Fruit fly (Drosophila melanogaster) whole organism, embryonic: Measurements from ENCODE around the gene trem.

Experiments used
- Ada2b ChIP-seq: fragments of 200-800 bp; sonication (Bioruptor generic); IDR thresholded peaks from 2 replicates; pipeline ENCODE4 v1.3.6; 2022; ENCODE audit warnings: missing biosample characterization, missing genetic modification characterization
- Antp ChIP-seq: fragments of 200-800 bp; sonication (Bioruptor generic); optimal IDR thresholded peaks from 3 replicates; lab custom pipeline; 2016; ENCODE audit warnings: missing biosample characterization, missing genetic modification characterization
- B-H2 ChIP-seq: fragments of 200-800 bp; sonication (Bioruptor generic); optimal IDR thresholded peaks from 2 replicates; lab custom pipeline; 2018; ENCODE audit warnings: missing biosample characterization, mild to moderate bottlenecking, missing genetic modification characterization
- BEAF-32 ChIP-seq: fragments of 200-800 bp; sonication (Bioruptor generic); optimal IDR thresholded peaks from 3 replicates; lab custom pipeline; 2017; ENCODE audit warnings: missing biosample characterization, missing genetic modification characterization, mild to moderate bottlenecking, moderate library complexity, missing genetic modification reagents
- C15 ChIP-seq: fragments of 200-800 bp; sonication (Bioruptor generic); IDR thresholded peaks from 3 replicates; pipeline ENCODE4 v1.3.6; 2022; ENCODE audit warnings: missing biosample characterization, missing genetic modification characterization
- CG10209 ChIP-seq: fragments of 200-800 bp; sonication (Bioruptor generic); optimal IDR thresholded peaks from 3 replicates; lab custom pipeline; 2017; ENCODE audit warnings: missing biosample characterization, mild to moderate bottlenecking, missing genetic modification characterization, missing genetic modification reagents
- CG10267 ChIP-seq: fragments of 200-800 bp; sonication (Bioruptor generic); optimal IDR thresholded peaks from 2 replicates; lab custom pipeline; 2018; ENCODE audit warnings: missing biosample characterization, mild to moderate bottlenecking, missing genetic modification characterization, moderate library complexity
- CG10366 ChIP-seq: fragments of 200-800 bp; sonication (Bioruptor generic); IDR thresholded peaks from 2 replicates; pipeline ENCODE4 v1.3.6; 2022; ENCODE audit warnings: missing biosample characterization, missing genetic modification characterization
- CG10654 ChIP-seq: fragments of 200-800 bp; sonication (Bioruptor generic); optimal IDR thresholded peaks from 2 replicates; lab custom pipeline; 2016; ENCODE audit warnings: missing biosample characterization, missing genetic modification characterization
- CG12104 ChIP-seq: fragments of 200-800 bp; sonication (Bioruptor generic); optimal IDR thresholded peaks from 3 replicates; lab custom pipeline; 2016; ENCODE audit warnings: missing biosample characterization, missing genetic modification characterization
- CG13287 ChIP-seq: fragments of 200-800 bp; sonication (Bioruptor generic); IDR thresholded peaks from 2 replicates; pipeline ENCODE4 v1.3.6; 2022; ENCODE audit warnings: missing biosample characterization, missing genetic modification characterization; ENCODE audit not compliant: partially characterized antibody
- CG14014 ChIP-seq: fragments of 200-800 bp; sonication (Bioruptor generic); IDR thresholded peaks from 2 replicates; pipeline ENCODE4 v1.3.6; 2022; ENCODE audit warnings: missing biosample characterization, missing genetic modification characterization
- CG15269 ChIP-seq: fragments of 200-800 bp; sonication (Bioruptor generic); optimal IDR thresholded peaks from 2 replicates; lab custom pipeline; 2018; ENCODE audit warnings: missing biosample characterization, mild to moderate bottlenecking, missing genetic modification characterization, moderate library complexity
- CG17568 ChIP-seq: fragments of 200-800 bp; sonication (Bioruptor generic); optimal IDR thresholded peaks from 2 replicates; lab custom pipeline; 2018; ENCODE audit warnings: missing biosample characterization, mild to moderate bottlenecking, missing genetic modification characterization, moderate library complexity
- CG2712 ChIP-seq: fragments of 200-800 bp; optimal IDR thresholded peaks from 3 replicates; lab custom pipeline; 2019; ENCODE audit warnings: missing biosample characterization, mild to moderate bottlenecking, missing genetic modification characterization, moderate library complexity
- CG34422 ChIP-seq: fragments of 200-800 bp; sonication (Bioruptor generic); IDR thresholded peaks from 3 replicates; pipeline ENCODE4 v1.3.6; 2022; ENCODE audit warnings: missing biosample characterization, missing genetic modification characterization
- CG3847 ChIP-seq: fragments of 200-800 bp; sonication (Bioruptor generic); IDR thresholded peaks from 2 replicates; pipeline ENCODE4 v1.3.6; 2022; ENCODE audit warnings: missing biosample characterization, missing genetic modification characterization
- CG4424 ChIP-seq: fragments of 200-800 bp; sonication (Bioruptor generic); optimal IDR thresholded peaks from 3 replicates; lab custom pipeline; 2016; ENCODE audit warnings: missing biosample characterization, missing genetic modification characterization
- CG6813 ChIP-seq: fragments of 200-800 bp; sonication (Bioruptor generic); optimal IDR thresholded peaks from 2 replicates; lab custom pipeline; 2017; ENCODE audit warnings: missing biosample characterization, missing genetic modification characterization, mild to moderate bottlenecking, moderate library complexity, missing genetic modification reagents
- CG6854 ChIP-seq: fragments of 200-800 bp; sonication (Bioruptor generic); optimal IDR thresholded peaks from 3 replicates; lab custom pipeline; 2017; ENCODE audit warnings: missing biosample characterization, mild to moderate bottlenecking, missing genetic modification characterization
- CG7839 ChIP-seq: fragments of 200-800 bp; sonication (Bioruptor generic); optimal IDR thresholded peaks from 3 replicates; lab custom pipeline; 2018; ENCODE audit warnings: missing biosample characterization, mild to moderate bottlenecking, missing genetic modification characterization, moderate library complexity
- CG8290 ChIP-seq, 3 experiments: fragments of 200-800 bp; sonication (Bioruptor generic); optimal IDR thresholded peaks; 2 replicates each; lab custom pipeline; 2016 to 2019; ENCODE audit warnings: missing biosample characterization in 3 of 3, missing genetic modification characterization in 3 of 3, mild to moderate bottlenecking in 2 of 3, moderate library complexity in 1 of 3
- CG8388 ChIP-seq: fragments of 200-800 bp; sonication (Bioruptor generic); optimal IDR thresholded peaks from 2 replicates; lab custom pipeline; 2019; ENCODE audit warnings: missing biosample characterization, mild to moderate bottlenecking, missing genetic modification characterization, moderate library complexity
- CG9609 ChIP-seq: fragments of 200-800 bp; sonication (Bioruptor generic); optimal IDR thresholded peaks from 3 replicates; lab custom pipeline; 2016; ENCODE audit warnings: missing biosample characterization, missing genetic modification characterization
- Dp ChIP-seq: fragments of 200-800 bp; sonication (Bioruptor generic); optimal IDR thresholded peaks from 2 replicates; lab custom pipeline; 2018; ENCODE audit warnings: missing biosample characterization, mild to moderate bottlenecking, missing genetic modification characterization, moderate library complexity
- E2f2 ChIP-seq: fragments of 200-800 bp; sonication (Bioruptor generic); IDR thresholded peaks from 2 replicates; pipeline ENCODE4 v1.3.6; 2022; ENCODE audit warnings: missing biosample characterization, missing genetic modification characterization
- Ets65A ChIP-seq: fragments of 200-800 bp; sonication (Bioruptor generic); peaks from one replicate; lab custom pipeline; 2016; ENCODE audit warnings: missing biosample characterization, missing genetic modification characterization
- Hr3 ChIP-seq: fragments of 200-800 bp; sonication (Bioruptor generic); optimal IDR thresholded peaks from 3 replicates; lab custom pipeline; 2016; ENCODE audit warnings: missing biosample characterization, missing genetic modification characterization
- Hr39 ChIP-seq: fragments of >200 bp; optimal IDR thresholded peaks from 2 replicates; lab custom pipeline; 2017
- Max ChIP-seq: fragments of 200-800 bp; sonication (Bioruptor generic); optimal IDR thresholded peaks from 2 replicates; lab custom pipeline; 2016; ENCODE audit warnings: missing biosample characterization, mild to moderate bottlenecking, missing genetic modification characterization
- Myb ChIP-seq: fragments of 200-800 bp; sonication (Bioruptor generic); optimal IDR thresholded peaks from 2 replicates; lab custom pipeline; 2016; ENCODE audit warnings: missing biosample characterization, missing genetic modification characterization
- NfI ChIP-seq: fragments of 200-800 bp; sonication (Bioruptor generic); optimal IDR thresholded peaks from 3 replicates; lab custom pipeline; 2018; ENCODE audit warnings: missing biosample characterization, mild to moderate bottlenecking, missing genetic modification characterization, moderate library complexity
- Sin3A ChIP-seq: fragments of >200 bp; optimal IDR thresholded peaks from 2 replicates; lab custom pipeline; 2018
- Sry-δ ChIP-seq: fragments of 200-800 bp; sonication (Bioruptor generic); optimal IDR thresholded peaks from 2 replicates; lab custom pipeline; 2016; ENCODE audit warnings: missing biosample characterization, missing genetic modification characterization
- al ChIP-seq: fragments of 200-800 bp; sonication (Bioruptor generic); IDR thresholded peaks from 2 replicates; pipeline ENCODE4 v1.3.6; 2022; ENCODE audit warnings: missing biosample characterization, missing genetic modification characterization
- amos ChIP-seq: fragments of 200-800 bp; sonication (Bioruptor generic); IDR thresholded peaks from 2 replicates; pipeline ENCODE4 v1.3.6; 2022; ENCODE audit warnings: missing biosample characterization, missing genetic modification characterization; ENCODE audit not compliant: partially characterized antibody
- bigmax ChIP-seq: fragments of 200-800 bp; sonication (Bioruptor generic); optimal IDR thresholded peaks from 2 replicates; lab custom pipeline; 2018; ENCODE audit warnings: missing biosample characterization, mild to moderate bottlenecking, missing genetic modification characterization
- cas ChIP-seq: fragments of 200-800 bp; sonication (Bioruptor generic); IDR thresholded peaks from 2 replicates; pipeline ENCODE4 v1.3.6; 2022; ENCODE audit warnings: missing biosample characterization, missing genetic modification characterization
- disco-r ChIP-seq: fragments of 200-800 bp; sonication (Bioruptor generic); optimal IDR thresholded peaks from 2 replicates; lab custom pipeline; 2016; ENCODE audit warnings: missing biosample characterization, missing genetic modification characterization
- fd3F ChIP-seq: fragments of 200-800 bp; sonication (Bioruptor generic); optimal IDR thresholded peaks from 2 replicates; lab custom pipeline; 2018; ENCODE audit warnings: missing biosample characterization, mild to moderate bottlenecking, missing genetic modification characterization, moderate library complexity
- gem ChIP-seq: fragments of 200-800 bp; sonication (Bioruptor generic); optimal IDR thresholded peaks from 2 replicates; lab custom pipeline; 2019; ENCODE audit warnings: missing biosample characterization, mild to moderate bottlenecking, missing genetic modification characterization, moderate library complexity
- gfzf ChIP-seq: fragments of 200-800 bp; sonication (Bioruptor generic); optimal IDR thresholded peaks from 2 replicates; lab custom pipeline; 2016; ENCODE audit warnings: missing biosample characterization, mild to moderate bottlenecking, missing genetic modification characterization, moderate library complexity
- nmo ChIP-seq: fragments of 200-800 bp; sonication (Bioruptor generic); optimal IDR thresholded peaks from 2 replicates; lab custom pipeline; 2018; ENCODE audit warnings: missing biosample characterization, mild to moderate bottlenecking, missing genetic modification characterization, moderate library complexity
- peb ChIP-seq: fragments of 200-800 bp; sonication (Bioruptor generic); IDR thresholded peaks from 2 replicates; pipeline ENCODE4 v1.3.6; 2022; ENCODE audit warnings: missing biosample characterization, missing genetic modification characterization
- phol ChIP-seq: fragments of 200-800 bp; sonication (Bioruptor generic); optimal IDR thresholded peaks from 3 replicates; lab custom pipeline; 2018; ENCODE audit warnings: missing biosample characterization, mild to moderate bottlenecking, missing genetic modification characterization, moderate library complexity
- psq ChIP-seq: fragments of 200-800 bp; sonication (Bioruptor generic); optimal IDR thresholded peaks from 2 replicates; lab custom pipeline; 2017; ENCODE audit warnings: missing biosample characterization, missing genetic modification characterization
- pzg ChIP-seq: fragments of 200-800 bp; sonication (Bioruptor generic); optimal IDR thresholded peaks from 3 replicates; lab custom pipeline; 2018; ENCODE audit warnings: missing biosample characterization, mild to moderate bottlenecking, missing genetic modification characterization, moderate library complexity
- seq ChIP-seq: fragments of 200-800 bp; sonication (Bioruptor generic); IDR thresholded peaks from 2 replicates; pipeline ENCODE4 v1.3.6; 2022; ENCODE audit warnings: missing biosample characterization, missing genetic modification characterization
- sim ChIP-seq: fragments of 200-800 bp; sonication (Bioruptor generic); IDR thresholded peaks from 2 replicates; pipeline ENCODE4 v1.3.6; 2022; ENCODE audit warnings: missing biosample characterization, missing genetic modification characterization
- tna ChIP-seq: fragments of 200-800 bp; sonication (Bioruptor generic); IDR thresholded peaks from 2 replicates; pipeline ENCODE4 v1.3.6; 2022; ENCODE audit warnings: missing biosample characterization, missing genetic modification characterization; ENCODE audit not compliant: partially characterized antibody
- unc-4 ChIP-seq: fragments of 200-800 bp; sonication (Bioruptor generic); IDR thresholded peaks from 2 replicates; pipeline ENCODE4 v1.3.6; 2022; ENCODE audit warnings: missing biosample characterization, missing genetic modification characterization; ENCODE audit not compliant: partially characterized antibody

The trem gene

dm6 chr3R:20057501-20057900, 26.4 kb upstream of the trem start, which contains the start of gene mdlc (continued):
- no peak for TF ChIP-seq Max (GFP tag; lab: Kevin White, UChicago)
- TF ChIP-seq CG12104 (GFP tag; lab: Kevin White, UChicago) = peak; percentile 2
- no peak for TF ChIP-seq Myb
- no peak for TF ChIP-seq CG10366
- peak; percentile 41 for TF ChIP-seq gem (tag; lab: Kevin White, UChicago)
- no peak for TF ChIP-seq peb (GFP tag; lab: Robert Waterston, UW)
- TF ChIP-seq CG34422 (GFP tag; lab: Robert Waterston, UW) = peak; percentile 78; the same call in 1 of the 3 replicates
- no peak for TF ChIP-seq CG8388
- TF ChIP-seq CG14014 = no peak
- TF ChIP-seq psq = no peak
- TF ChIP-seq CG7839 (tag; lab: Kevin White, UChicago) = peak; percentile 15
- TF ChIP-seq CG10267 (tag; lab: Kevin White, UChicago) = peak; percentile 15
- no peak for TF ChIP-seq B-H2 (GFP tag; lab: Kevin White, UChicago)
- TF ChIP-seq CG9609 (GFP tag; lab: Kevin White, UChicago) = no peak
- TF ChIP-seq sim = no peak
- peak; percentile 38 for TF ChIP-seq pzg (GFP tag; lab: Kevin White, UChicago)
- TF ChIP-seq E2f2 (GFP tag; lab: Robert Waterston, UW) = peak; percentile 64
- peak; percentile 84 for TF ChIP-seq Ets65A
- peak; percentile 77 for TF ChIP-seq Sry-δ (GFP tag; lab: Kevin White, UChicago)
- no peak for TF ChIP-seq Ada2b (GFP tag; lab: Robert Waterston, UW)
- peak; percentile 8 for TF ChIP-seq CG10654 (GFP tag; lab: Kevin White, UChicago)
- TF ChIP-seq Dp (GFP tag; lab: Kevin White, UChicago) = peak; percentile 57
- no peak for TF ChIP-seq bigmax (GFP tag; lab: Kevin White, UChicago)
- TF ChIP-seq CG3847 = peak; percentile 26; the same call in 1 of the 2 replicates
- TF ChIP-seq disco-r (GFP tag; lab: Kevin White, UChicago) = no peak
- TF ChIP-seq CG2712 (tag; lab: Kevin White, UChicago) = no peak
- TF ChIP-seq amos = peak; percentile 61
- no peak for TF ChIP-seq NfI (GFP tag; lab: Kevin White, UChicago)
- TF ChIP-seq al (GFP tag; lab: Robert Waterston, UW) = no peak
- TF ChIP-seq CG6813 (GFP tag; lab: Kevin White, UChicago) = no peak
- no peak for TF ChIP-seq seq (GFP tag; lab: Robert Waterston, UW)
- no peak for TF ChIP-seq Antp (GFP tag; lab: Kevin White, UChicago)
- peak; percentile 51 for TF ChIP-seq Sin3A
- TF ChIP-seq tna (GFP tag; lab: Robert Waterston, UW) = no peak
- TF ChIP-seq cas (GFP tag; lab: Robert Waterston, UW) = no peak
- TF ChIP-seq fd3F (GFP tag; lab: Kevin White, UChicago) = no peak
- TF ChIP-seq phol = peak; percentile 51
- no peak for TF ChIP-seq CG15269 (tag; lab: Kevin White, UChicago)
- TF ChIP-seq Hr39 (lab: Kevin White, UChicago) = no peak
- TF ChIP-seq CG10209 (GFP tag; lab: Kevin White, UChicago) = no peak
- TF ChIP-seq CG4424 (GFP tag; lab: Kevin White, UChicago) = peak; percentile 25
- TF ChIP-seq C15 (GFP tag; lab: Robert Waterston, UW) = no peak
- peak; percentile 70 for TF ChIP-seq nmo (GFP tag; lab: Kevin White, UChicago)
- peak; percentile 73 for TF ChIP-seq CG13287 (GFP tag; lab: Robert Waterston, UW)
- no peak for TF ChIP-seq CG8290 (GFP tag; optimal IDR thresholded peaks at IDR 0.05; lab: Kevin White, UChicago)
- no peak for TF ChIP-seq CG8290 (tag; optimal IDR thresholded peaks at IDR 0.05; lab: Kevin White, UChicago)
- TF ChIP-seq BEAF-32 = peak; percentile 71
- TF ChIP-seq CG17568 (GFP tag; lab: Kevin White, UChicago) = no peak
- no peak for TF ChIP-seq CG6854
- TF ChIP-seq Hr3 = peak; percentile 40
- peak; percentile 56 for TF ChIP-seq gfzf (GFP tag; lab: Kevin White, UChicago)
- peak; percentile 61 for TF ChIP-seq unc-4 (GFP tag; lab: Robert Waterston, UW)
